Worm (Caenorhabditis elegans) whole organism, L4 larva: ENCODE data around the gene K11H3.3.

Source experiments
- ama-1 ChIP-seq: fragments of 150-350 bp; optimal IDR thresholded peaks from 2 replicates; lab custom pipeline; 2014; ENCODE audit warnings: inconsistent platforms, mixed read lengths
- ceh-62 ChIP-seq: sonication (generic microtip); optimal IDR thresholded peaks from 2 replicates; lab custom pipeline; 2017; ENCODE audit warnings: missing biosample characterization, missing genetic modification characterization
- ces-1 ChIP-seq: fragments of 150-350 bp; sonication (generic microtip); optimal IDR thresholded peaks from 4 replicates; lab custom pipeline; 2014; ENCODE audit warnings: missing biosample characterization, missing genetic modification reagents, missing genetic modification characterization
- dmd-9 ChIP-seq: fragments of 200-800 bp; sonication (Bioruptor generic); IDR thresholded peaks from 2 replicates; pipeline ENCODE4 v1.3.6; 2022; ENCODE audit warnings: missing genetic modification reagents, missing genetic modification characterization, missing compliant biosample characterization
- dpl-1 ChIP-seq: fragments of 150-350 bp; optimal IDR thresholded peaks from 2 replicates; lab custom pipeline; 2014; ENCODE audit warnings: missing biosample characterization, missing genetic modification reagents, missing genetic modification characterization
- nhr-237 ChIP-seq: sonication (generic microtip); optimal IDR thresholded peaks from 2 replicates; lab custom pipeline; 2017; ENCODE audit warnings: missing biosample characterization, missing genetic modification characterization
- nhr-77 ChIP-seq: fragments of 150-350 bp; optimal IDR thresholded peaks from 2 replicates; lab custom pipeline; 2014; ENCODE audit warnings: missing biosample characterization, missing genetic modification characterization
- pha-4 ChIP-seq, 2 experiments: fragments of 150-350 bp in 1 of 2; fragments of 200-800 bp in 1 of 2; sonication (Bioruptor generic) in 1 of 2; IDR thresholded peaks in 1 of 2; optimal IDR thresholded peaks in 1 of 2; 2 replicates each; pipeline versions ENCODE4 v1.3.6 to Lab custom; 2014 to 2022; ENCODE audit warnings: missing genetic modification characterization in 2 of 2, missing genetic modification reagents in 2 of 2, missing biosample characterization in 1 of 2, missing compliant biosample characterization in 1 of 2
- unc-39 ChIP-seq: sonication (generic microtip); optimal IDR thresholded peaks from 2 replicates; lab custom pipeline; 2017; ENCODE audit warnings: missing biosample characterization, missing genetic modification characterization

DNA sequence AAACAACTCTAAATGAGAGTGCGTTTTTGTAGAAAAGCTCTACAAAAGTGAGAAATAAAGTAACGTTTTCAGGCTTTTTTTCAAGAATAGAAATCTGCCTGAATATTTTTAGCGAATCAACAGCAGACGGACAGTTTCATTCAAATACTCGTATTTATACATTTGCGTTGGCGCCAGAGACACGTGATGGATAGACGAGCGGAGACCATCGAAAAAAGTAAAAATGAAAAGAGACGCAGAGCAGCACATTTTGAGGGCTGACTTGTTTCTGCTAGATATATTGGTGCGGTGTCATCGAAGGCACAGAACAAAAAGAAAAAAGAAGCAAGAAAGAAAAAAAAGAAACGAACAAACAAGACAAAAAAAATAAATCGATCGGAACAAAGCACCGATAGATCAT is 25.6 kb upstream of the K11H3.3 start:
- no peak for TF ChIP-seq nhr-237 (tag; lab: Kevin White, UChicago)
- no peak for TF ChIP-seq dmd-9 (GFP tag; lab: Robert Waterston, UW)
- no peak for TF ChIP-seq unc-39 (tag; lab: Kevin White, UChicago)
- peak; percentile 55 for TF ChIP-seq nhr-77 (tag; lab: Kevin White, UChicago)
- no peak for TF ChIP-seq ceh-62
- TF ChIP-seq pha-4 (GFP tag; IDR thresholded peaks at IDR 0.05; lab: Robert Waterston, UW): peak; percentile 62; the same call in 1 of the 2 replicates
- no peak for TF ChIP-seq pha-4 (tag; optimal IDR thresholded peaks at IDR 0.05; lab: Kevin White, UChicago)
- peak; percentile 5 for TF ChIP-seq dpl-1
- TF ChIP-seq ces-1 (GFP tag; lab: Kevin White, UChicago): no peak
- TF ChIP-seq ama-1 (lab: Kevin White, UChicago): peak; percentile 66
